Worm (Caenorhabditis elegans): ENCODE measurements around the gene Y49E10.4.

Gene Y49E10.4

DNA sequence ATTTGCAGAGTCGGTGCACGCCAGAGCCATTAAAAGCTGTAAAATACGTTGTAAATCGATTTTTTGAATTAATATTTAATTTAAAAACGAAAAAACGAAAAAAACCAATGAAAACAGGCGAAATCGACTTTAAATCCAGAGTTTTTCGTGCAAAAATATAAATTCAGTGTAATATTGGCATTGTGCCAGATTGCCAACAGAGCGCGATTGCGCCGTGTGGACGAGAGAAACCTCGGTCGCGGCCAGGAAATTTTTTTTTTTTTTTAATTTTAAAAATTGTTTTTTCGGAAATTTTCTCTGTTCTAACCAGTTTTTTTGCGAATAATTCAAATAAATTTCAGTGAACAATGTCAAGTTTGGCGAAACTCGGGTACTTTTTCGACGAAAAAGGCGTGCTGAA is 32.3 kb downstream of the Y49E10.4 start, which contains the start of the genes pph-4.1 and Y75B8A.31 (continued):
- no peak for TF ChIP-seq mes-4 (tag; optimal IDR thresholded peaks at IDR 0.05)
- no peak for TF ChIP-seq ZK185.1 (tag; optimal IDR thresholded peaks at IDR 0.05; ENCODE audit: poor library complexity, severe bottlenecking)
- TF ChIP-seq unc-130 (GFP tag; optimal IDR thresholded peaks at IDR 0.05) = peak; percentile 58
- no peak for TF ChIP-seq ceh-79 (tag; optimal IDR thresholded peaks at IDR 0.05)
- no peak for TF ChIP-seq atf-7 (tag; optimal IDR thresholded peaks at IDR 0.05)
- no peak for TF ChIP-seq cebp-2 (GFP tag; IDR thresholded peaks at IDR 0.05)
- peak; percentile 80 for TF ChIP-seq lin-54 (GFP tag; optimal IDR thresholded peaks at IDR 0.05)
- TF ChIP-seq hrde-1 (tag; optimal IDR thresholded peaks at IDR 0.05; ENCODE audit: borderline replicate concordance) = no peak
- 0 out of 2 replicates have a peak, but pooled peaks have one; percentile 71 for TF ChIP-seq ekl-4 (GFP tag; IDR thresholded peaks at IDR 0.05)
- TF ChIP-seq F33H1.4 (GFP tag; IDR thresholded peaks at IDR 0.05) = peak; percentile 70
- peak; percentile 42 for TF ChIP-seq efl-1 (GFP tag; optimal IDR thresholded peaks at IDR 0.05)
- TF ChIP-seq egl-18 (GFP tag; IDR thresholded peaks at IDR 0.05) = no peak
- peak; percentile 82 for TF ChIP-seq Y53G8AR.9 (GFP tag; conservative IDR thresholded peaks at IDR 0.05)
- peak; percentile 85 for TF ChIP-seq attf-5 (GFP tag; optimal IDR thresholded peaks at IDR 0.05)
- no peak for TF ChIP-seq egrh-3 (GFP tag; IDR thresholded peaks at IDR 0.05)
- no peak for TF ChIP-seq sea-2 (GFP tag; IDR thresholded peaks at IDR 0.05)
- TF ChIP-seq ets-4 (GFP tag; optimal IDR thresholded peaks at IDR 0.05) = no peak
- TF ChIP-seq lsl-1 (GFP tag; optimal IDR thresholded peaks at IDR 0.05) = peak; percentile 68
- peak; percentile 20 for TF ChIP-seq pha-4 (tag; optimal IDR thresholded peaks at IDR 0.05)
- TF ChIP-seq zim-3 (tag; optimal IDR thresholded peaks at IDR 0.05) = no peak
- peak; percentile 70; the same call in 1 of the 2 replicates for TF ChIP-seq Y95B8A.8 (GFP tag; IDR thresholded peaks at IDR 0.05)
- no peak for TF ChIP-seq Y79H2A.3 (GFP tag; conservative IDR thresholded peaks at IDR 0.05)
- peak; percentile 58 for TF ChIP-seq F22D6.2 (tag; optimal IDR thresholded peaks at IDR 0.05)
- TF ChIP-seq F57C9.4 (tag; optimal IDR thresholded peaks at IDR 0.05) = no peak
- TF ChIP-seq T26A5.8 (tag; optimal IDR thresholded peaks at IDR 0.05) = no peak
- TF ChIP-seq somi-1 (GFP tag; optimal IDR thresholded peaks at IDR 0.05) = peak; percentile 13
- peak; percentile 54 for TF ChIP-seq tbp1 (GFP tag; optimal IDR thresholded peaks at IDR 0.05)
- TF ChIP-seq ceh-91 (GFP tag; IDR thresholded peaks at IDR 0.05) = peak; percentile 87
- no peak for TF ChIP-seq F37B4.10 (GFP tag; IDR thresholded peaks at IDR 0.05)
- peak; percentile 9 to 11 for TF ChIP-seq rec-8 (tag; optimal IDR thresholded peaks at IDR 0.05)
- TF ChIP-seq F23B12.7 (tag; optimal IDR thresholded peaks at IDR 0.05; ENCODE audit: insufficient read depth) = peak; percentile 73
- no peak for TF ChIP-seq mxl-1 (tag; optimal IDR thresholded peaks at IDR 0.05)
- TF ChIP-seq dpff-1 (tag; optimal IDR thresholded peaks at IDR 0.05) = no peak
- peak; percentile 40; the same call in 1 of the 2 replicates for TF ChIP-seq ceh-100 (GFP tag; IDR thresholded peaks at IDR 0.05)
- peak; percentile 66 for TF ChIP-seq D2030.7 (GFP tag; IDR thresholded peaks at IDR 0.05)
- TF ChIP-seq xnd-1 (tag; optimal IDR thresholded peaks at IDR 0.05) = peak; percentile 36
- TF ChIP-seq F52B5.7 (tag; optimal IDR thresholded peaks at IDR 0.05) = no peak
- TF ChIP-seq attf-3 (GFP tag; conservative IDR thresholded peaks at IDR 0.05) = peak; percentile 51; the same call in 1 of the 2 replicates
- TF ChIP-seq chd-7 (tag; optimal IDR thresholded peaks at IDR 0.05) = no peak
- peak; percentile 78; the same call in 1 of the 2 replicates for TF ChIP-seq pbrm-1 (GFP tag; IDR thresholded peaks at IDR 0.05)
- peak; percentile 58 for TF ChIP-seq tlf-1 (GFP tag; optimal IDR thresholded peaks at IDR 0.05)
- TF ChIP-seq lsy-27 (tag; optimal IDR thresholded peaks at IDR 0.05; ENCODE audit: borderline replicate concordance, insufficient read depth) = no peak
- no peak for TF ChIP-seq him-1 (tag; optimal IDR thresholded peaks at IDR 0.05)
- TF ChIP-seq ceh-27 (GFP tag; optimal IDR thresholded peaks at IDR 0.05) = peak; percentile 66
- TF ChIP-seq ztf-18 (tag; optimal IDR thresholded peaks at IDR 0.05) = peak; percentile 26
- no peak for TF ChIP-seq F57A8.1 (GFP tag; optimal IDR thresholded peaks at IDR 0.05)
- TF ChIP-seq nhr-179 (tag; optimal IDR thresholded peaks at IDR 0.05) = no peak
- TF ChIP-seq nfyb-1 (GFP tag; IDR thresholded peaks at IDR 0.05) = peak; percentile 61; the same call in 1 of the 2 replicates
- TF ChIP-seq attf-6 (GFP tag; IDR thresholded peaks at IDR 0.05) = no peak
